Worm (Caenorhabditis elegans) whole organism, mixed stage, embryonic: Measurements from ENCODE around the gene otpl-8.
"Not testable (repeated sequence)": the region's sequence is repeated elsewhere in the genome, so short reads cannot be mapped to it uniquely, and the experiment has no call there.

Experiments used
- M03D4.4 ChIP-seq: sonication (generic microtip); optimal IDR thresholded peaks from 2 replicates; lab custom pipeline; 2017; ENCODE audit warnings: mild to moderate bottlenecking, missing genetic modification characterization, missing compliant biosample characterization
- bed-3 ChIP-seq: fragments of 200-800 bp; sonication (Bioruptor generic); optimal IDR thresholded peaks from 3 replicates; lab custom pipeline; 2018; ENCODE audit warnings: mild to moderate bottlenecking, missing genetic modification characterization, moderate library complexity, missing compliant biosample characterization
- blmp-1 ChIP-seq: fragments of 150-350 bp; optimal IDR thresholded peaks from 2 replicates; lab custom pipeline; 2014; ENCODE audit warnings: missing biosample characterization, missing genetic modification characterization
- ceh-39 ChIP-seq: fragments of 150-350 bp; optimal IDR thresholded peaks from 2 replicates; lab custom pipeline; 2014; ENCODE audit warnings: missing biosample characterization, missing genetic modification characterization
- ceh-43 ChIP-seq: fragments of 200-800 bp; sonication (Bioruptor generic); optimal IDR thresholded peaks from 2 replicates; lab custom pipeline; 2018; ENCODE audit warnings: mild to moderate bottlenecking, missing genetic modification characterization, moderate library complexity, missing compliant biosample characterization
- ces-1 ChIP-seq: fragments of 150-350 bp; optimal IDR thresholded peaks from 2 replicates; lab custom pipeline; 2014; ENCODE audit warnings: missing biosample characterization, missing genetic modification reagents, missing genetic modification characterization
- cnd-1 ChIP-seq: fragments of 200-800 bp; sonication (Bioruptor generic); optimal IDR thresholded peaks from 2 replicates; lab custom pipeline; 2018; ENCODE audit warnings: mild to moderate bottlenecking, missing genetic modification characterization, missing compliant biosample characterization
- drap-1 ChIP-seq: fragments of 200-800 bp; sonication (Bioruptor generic); optimal IDR thresholded peaks from 3 replicates; lab custom pipeline; 2018; ENCODE audit warnings: mild to moderate bottlenecking, missing genetic modification characterization, missing compliant biosample characterization
- elt-1 ChIP-seq: sonication (generic microtip); optimal IDR thresholded peaks from 2 replicates; lab custom pipeline; 2017; ENCODE audit warnings: missing genetic modification characterization, mild to moderate bottlenecking, missing compliant biosample characterization, antibody characterized with exemption, moderate library complexity, borderline replicate concordance; ENCODE audit not compliant: insufficient read depth
- flh-1 ChIP-seq: fragments of 200-800 bp; sonication (Bioruptor generic); optimal IDR thresholded peaks from 2 replicates; lab custom pipeline; 2018; ENCODE audit warnings: mild to moderate bottlenecking, missing genetic modification characterization, moderate library complexity, missing compliant biosample characterization
- ham-2 ChIP-seq: fragments of 200-800 bp; sonication (Bioruptor generic); optimal IDR thresholded peaks from 2 replicates; lab custom pipeline; 2018; ENCODE audit warnings: mild to moderate bottlenecking, missing genetic modification characterization, missing compliant biosample characterization
- hlh-1 ChIP-seq: fragments of 150-350 bp; optimal IDR thresholded peaks from 2 replicates; lab custom pipeline; 2014; ENCODE audit warnings: missing biosample characterization, missing genetic modification reagents, missing genetic modification characterization
- lin-32 ChIP-seq: fragments of 200-800 bp; sonication (Bioruptor generic); optimal IDR thresholded peaks from 2 replicates; lab custom pipeline; 2018; ENCODE audit warnings: mild to moderate bottlenecking, missing genetic modification characterization, missing compliant biosample characterization
- lsy-2 ChIP-seq: fragments of 150-350 bp; optimal IDR thresholded peaks from 2 replicates; lab custom pipeline; 2014; ENCODE audit warnings: missing biosample characterization, missing genetic modification characterization
- mab-5 ChIP-seq: fragments of 150-350 bp; optimal IDR thresholded peaks from 2 replicates; lab custom pipeline; 2014; ENCODE audit warnings: missing biosample characterization, missing genetic modification characterization
- mep-1 ChIP-seq: fragments of 150-350 bp; optimal IDR thresholded peaks from 2 replicates; lab custom pipeline; 2017; ENCODE audit warnings: missing biosample characterization, missing genetic modification reagents, missing genetic modification characterization, inconsistent platforms
- mls-2 ChIP-seq: sonication (generic microtip); optimal IDR thresholded peaks from 2 replicates; lab custom pipeline; 2016; ENCODE audit warnings: mild to moderate bottlenecking, missing genetic modification characterization, moderate library complexity, missing compliant biosample characterization
- nhr-2 ChIP-seq: fragments of 150-350 bp; optimal IDR thresholded peaks from 2 replicates; lab custom pipeline; 2014; ENCODE audit warnings: missing biosample characterization, missing genetic modification characterization
- nhr-237 ChIP-seq: fragments of 150-350 bp; optimal IDR thresholded peaks from 2 replicates; lab custom pipeline; 2014; ENCODE audit warnings: missing biosample characterization, missing genetic modification characterization
- nhr-28 ChIP-seq: fragments of 150-350 bp; optimal IDR thresholded peaks from 2 replicates; lab custom pipeline; 2014; ENCODE audit warnings: missing biosample characterization, missing genetic modification characterization
- nhr-76 ChIP-seq: sonication (generic microtip); optimal IDR thresholded peaks from 2 replicates; lab custom pipeline; 2017; ENCODE audit warnings: missing biosample characterization, missing genetic modification characterization
- pha-4 ChIP-seq: fragments of 150-350 bp; optimal IDR thresholded peaks from 2 replicates; lab custom pipeline; 2018; ENCODE audit warnings: missing biosample characterization, missing genetic modification reagents, missing genetic modification characterization
- snpc-4 ChIP-seq: fragments of 150-350 bp; optimal IDR thresholded peaks from 2 replicates; lab custom pipeline; 2014; ENCODE audit warnings: missing biosample characterization, missing genetic modification characterization
- sptf-1 ChIP-seq: sonication (generic microtip); optimal IDR thresholded peaks from 2 replicates; lab custom pipeline; 2017; ENCODE audit warnings: mild to moderate bottlenecking, missing genetic modification characterization, moderate library complexity, missing compliant biosample characterization
- tbx-8 ChIP-seq: fragments of 200-800 bp; sonication (Bioruptor generic); optimal IDR thresholded peaks from 2 replicates; lab custom pipeline; 2018; ENCODE audit warnings: mild to moderate bottlenecking, missing genetic modification characterization, moderate library complexity, missing compliant biosample characterization
- unc-120 ChIP-seq: sonication (generic microtip); optimal IDR thresholded peaks from 2 replicates; lab custom pipeline; 2017; ENCODE audit warnings: missing genetic modification characterization, missing compliant biosample characterization; ENCODE audit not compliant: poor library complexity, severe bottlenecking
- unc-62 ChIP-seq: fragments of 150-350 bp; optimal IDR thresholded peaks from 2 replicates; lab custom pipeline; 2014; ENCODE audit warnings: missing biosample characterization, missing genetic modification reagents, missing genetic modification characterization
- zip-8 ChIP-seq: fragments of 150-350 bp; optimal IDR thresholded peaks from 2 replicates; lab custom pipeline; 2014; ENCODE audit warnings: missing biosample characterization, missing genetic modification characterization
- ztf-11 ChIP-seq: fragments of 150-350 bp; optimal IDR thresholded peaks from 2 replicates; lab custom pipeline; 2014; ENCODE audit warnings: missing biosample characterization, missing genetic modification characterization

otpl-8 gene

DNA sequence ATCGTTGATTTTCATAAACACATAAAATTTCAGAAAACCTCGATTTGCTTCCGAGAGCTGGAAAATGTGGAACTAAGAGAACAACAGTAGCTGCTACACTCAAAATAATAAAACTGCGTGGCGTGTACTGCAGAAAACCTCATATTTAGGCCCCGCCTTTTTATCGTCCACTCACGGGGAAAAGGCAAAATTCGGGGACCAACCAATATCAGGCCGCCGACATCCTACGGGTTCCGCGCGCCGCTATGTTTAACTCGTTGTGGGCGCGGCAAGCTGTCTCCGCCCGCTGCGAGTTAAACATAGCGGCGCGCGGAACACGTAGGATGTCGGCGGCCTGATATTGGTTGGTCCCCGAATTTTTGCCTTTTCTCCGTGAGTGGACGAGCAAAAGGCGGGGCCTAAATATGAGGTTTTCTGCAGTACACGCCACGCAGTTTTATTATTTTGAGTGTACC lies 37.3 kb upstream of the otpl-8 start, which contains the start of gene F17A2.16:
Gene F17A2.16 (plus strand): TSS at position 405 of the 455 bp plus-strand sequence.
- TF ChIP-seq mab-5 (tag; lab: Kevin White, UChicago); sptf-1; pha-4 (tag; lab: Kevin White, UChicago): not testable (repeated sequence)

- no peak for TF ChIP-seq snpc-4 (tag; lab: Kevin White, UChicago)
Measured at ce11 chrX:12306565-12306964, 35.8 kb upstream of the otpl-8 start, which contains the start of gene phf-32. TSS of gene phf-32 (plus strand) at chrX:12306865.

DNA sequence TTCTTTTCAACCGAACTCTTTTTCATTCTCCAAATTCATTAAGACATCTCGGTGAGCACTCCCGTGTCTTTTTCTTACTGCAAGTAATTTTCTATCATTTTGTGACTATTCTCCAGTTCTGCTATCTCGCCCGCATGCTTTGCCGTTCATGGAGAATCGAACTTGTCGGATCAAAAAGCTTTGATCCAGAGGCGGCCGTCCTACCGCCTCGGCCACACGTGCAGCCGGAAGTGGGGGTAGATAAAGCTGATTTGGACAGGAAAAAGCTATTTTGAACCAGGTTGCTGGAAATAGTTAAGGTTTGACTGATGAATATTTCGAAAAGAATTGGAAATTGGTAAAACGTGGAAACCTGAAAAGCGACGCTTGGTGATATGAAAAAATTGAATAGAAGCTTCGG lies 33.5 kb upstream of the otpl-8 start:
- TF ChIP-seq sptf-1 (no peak), unc-120 (tag; lab: Kevin White, UChicago) (no peak), cnd-1 (tag; lab: Kevin White, UChicago) (no peak), flh-1 (GFP tag; lab: Kevin White, UChicago) (no peak), elt-1 (tag; lab: Kevin White, UChicago) (no peak), snpc-4 (tag; lab: Kevin White, UChicago) (no peak), nhr-237 (no peak), M03D4.4 (tag; lab: Kevin White, UChicago) (no peak), lsy-2 (tag; lab: Kevin White, UChicago) (no peak), unc-62 (GFP tag; lab: Kevin White, UChicago) (no peak), ceh-39 (tag; lab: Kevin White, UChicago) (no peak), nhr-28 (tag; lab: Kevin White, UChicago) (no peak), blmp-1 (tag; lab: Kevin White, UChicago) (no peak), mls-2 (no peak), zip-8 (tag; lab: Kevin White, UChicago) (no peak)

- not testable (repeated sequence) for TF ChIP-seq ham-2 (GFP tag; lab: Kevin White, UChicago); pha-4 (tag; lab: Kevin White, UChicago); ztf-11 (tag; lab: Kevin White, UChicago)
Measured at ce11 chrX:12302755-12303154, 32.0 kb upstream of the otpl-8 start, which contains the start of gene dot-1.3. TSS of gene dot-1.3 (minus strand) at chrX:12302855.

- TF ChIP-seq nhr-2 (no peak), mls-2 (no peak), elt-1 (tag; lab: Kevin White, UChicago) (no peak), lin-32 (GFP tag; lab: Kevin White, UChicago) (no peak), flh-1 (GFP tag; lab: Kevin White, UChicago) (no peak), unc-62 (GFP tag; lab: Kevin White, UChicago) (no peak), mab-5 (tag; lab: Kevin White, UChicago) (no peak), bed-3 (GFP tag; lab: Kevin White, UChicago) (no peak), ceh-43 (GFP tag; lab: Kevin White, UChicago) (no peak), ham-2 (GFP tag; lab: Kevin White, UChicago) (no peak), sptf-1 (no peak), ztf-11 (tag; lab: Kevin White, UChicago) (no peak), pha-4 (tag; lab: Kevin White, UChicago) (no peak), ces-1 (GFP tag; lab: Kevin White, UChicago) (no peak), hlh-1 (no peak)
- TF ChIP-seq, all 35 proteins: peak for 0
Measured at ce11 chrX:12299834-12300233, 29.1 kb upstream of the otpl-8 start, which contains the start of gene W06D11.5. TSS of gene W06D11.5 (plus strand) at chrX:12300134.

DNA sequence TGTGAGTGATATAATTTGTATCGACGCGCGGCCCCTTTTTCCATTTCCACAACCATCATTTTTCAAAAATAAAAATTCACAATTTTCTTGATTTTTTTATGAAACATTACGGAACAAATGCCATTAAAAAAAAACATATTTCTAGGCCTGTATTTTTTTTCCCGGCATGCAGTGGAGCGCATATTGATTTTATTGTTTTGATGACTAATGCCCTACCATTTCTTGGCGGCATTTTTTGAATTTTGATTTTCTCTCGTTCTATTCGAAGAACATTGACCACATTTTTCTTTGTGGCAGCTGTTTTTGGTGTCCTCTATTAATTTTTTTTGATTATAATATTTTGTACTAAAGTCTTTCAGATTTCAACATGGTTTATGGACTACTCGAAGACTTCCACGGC lies 27.6 kb upstream of the otpl-8 start, which contains the start of gene W06D11.3:
Gene W06D11.3 (plus strand): TSS at position 360 of the 400 bp plus-strand sequence.
- TF ChIP-seq sptf-1 (no peak), bed-3 (GFP tag; lab: Kevin White, UChicago) (no peak), nhr-2 (no peak), tbx-8 (GFP tag; lab: Kevin White, UChicago) (no peak), ceh-43 (GFP tag; lab: Kevin White, UChicago) (no peak), drap-1 (no peak), unc-120 (tag; lab: Kevin White, UChicago) (no peak), nhr-76 (tag; lab: Kevin White, UChicago) (no peak), flh-1 (GFP tag; lab: Kevin White, UChicago) (no peak), mep-1 (tag; lab: Kevin White, UChicago) (no peak)
- TF ChIP-seq, all 35 proteins: peak for 0
